Worm (Caenorhabditis elegans) whole organism, young adult: ENCODE data around the gene daf-9.

Source experiments
- C17E4.6 ChIP-seq: fragments of 200-800 bp; sonication (Bioruptor generic); IDR thresholded peaks from 2 replicates; pipeline ENCODE4 v1.3.6; 2022; ENCODE audit warnings: missing genetic modification reagents, missing genetic modification characterization, missing compliant biosample characterization
- F37B4.10 ChIP-seq: fragments of 200-800 bp; sonication (Bioruptor generic); IDR thresholded peaks from 2 replicates; pipeline ENCODE4 v1.3.6; 2022; ENCODE audit warnings: missing genetic modification characterization, missing compliant biosample characterization
- F49E8.2 ChIP-seq: sonication (generic microtip); optimal IDR thresholded peaks from 3 replicates; lab custom pipeline; 2017; ENCODE audit warnings: missing genetic modification characterization, mild to moderate bottlenecking, missing compliant biosample characterization, antibody characterized with exemption, moderate library complexity; ENCODE audit not compliant: insufficient read depth
- F57A8.1 ChIP-seq: fragments of 200-800 bp; sonication (Bioruptor generic); optimal IDR thresholded peaks from 2 replicates; lab custom pipeline; 2018; ENCODE audit warnings: mild to moderate bottlenecking, missing genetic modification characterization, moderate library complexity, missing compliant biosample characterization
- ama-1 ChIP-seq, 3 experiments: fragments of 150-350 bp in 1 of 3; sonication (generic microtip) in 2 of 3; optimal IDR thresholded peaks; 2 replicates each; lab custom pipeline; 2014 to 2018; ENCODE audit warnings: missing biosample characterization in 2 of 3, missing genetic modification characterization in 2 of 3, missing genetic modification reagents in 2 of 3
- ceh-40 ChIP-seq: fragments of 200-800 bp; sonication (Bioruptor generic); IDR thresholded peaks from 2 replicates; pipeline ENCODE4 v1.3.6; 2022; ENCODE audit warnings: missing genetic modification characterization, missing compliant biosample characterization
- hrde-1 ChIP-seq: sonication (generic microtip); optimal IDR thresholded peaks from 2 replicates; lab custom pipeline; 2016; ENCODE audit warnings: missing genetic modification characterization, mild to moderate bottlenecking, missing compliant biosample characterization, moderate library complexity, missing genotype, missing genetic modification reagents, borderline replicate concordance
- mel-28 ChIP-seq: sonication (generic microtip); optimal IDR thresholded peaks from 2 replicates; lab custom pipeline; 2016; ENCODE audit warnings: borderline replicate concordance, mild to moderate bottlenecking, missing genetic modification characterization, missing compliant biosample characterization
- nhr-179 ChIP-seq: sonication (generic microtip); optimal IDR thresholded peaks from 2 replicates; lab custom pipeline; 2016; ENCODE audit warnings: mild to moderate bottlenecking, missing genetic modification characterization, missing compliant biosample characterization
- repo-1 ChIP-seq: sonication (generic microtip); optimal IDR thresholded peaks from 2 replicates; lab custom pipeline; 2017; ENCODE audit warnings: mild to moderate bottlenecking, missing genetic modification characterization, missing compliant biosample characterization
- snpc-4 ChIP-seq, 5 experiments: fragments of 150-350 bp in 1 of 5; sonication (generic microtip) in 4 of 5; optimal IDR thresholded peaks; 2 replicates each; lab custom pipeline; 2014 to 2018; ENCODE audit warnings: missing genetic modification characterization in 5 of 5, missing biosample characterization in 3 of 5, antibody characterized with exemption in 2 of 5, mild to moderate bottlenecking in 2 of 5, missing compliant biosample characterization in 2 of 5, missing genotype in 2 of 5, moderate library complexity in 2 of 5, missing genetic modification reagents in 1 of 5
- tbx-9 ChIP-seq: sonication (generic microtip); optimal IDR thresholded peaks from 2 replicates; lab custom pipeline; 2016; ENCODE audit warnings: borderline replicate concordance, missing genetic modification characterization, inconsistent platforms, missing compliant biosample characterization

- TF ChIP-seq F57A8.1 (GFP tag; lab: Kevin White, UChicago) (no peak), C17E4.6 (no peak), hrde-1 (tag; lab: Kevin White, UChicago) (no peak), nhr-179 (no peak), ceh-40 (no peak), repo-1 (tag; lab: Kevin White, UChicago) (no peak), ama-1 (optimal IDR thresholded peaks at IDR 0.05; lab: Kevin White, UChicago) (no peak), ama-1 (GFP tag; optimal IDR thresholded peaks at IDR 0.05; lab: Kevin White, UChicago) (no peak), tbx-9 (tag; lab: Kevin White, UChicago) (no peak), snpc-4 (GFP tag; optimal IDR thresholded peaks at IDR 0.05; lab: Kevin White, UChicago) (no peak), snpc-4 (tag; optimal IDR thresholded peaks at IDR 0.05; lab: Kevin White, UChicago) (no peak), F49E8.2 (no peak), F37B4.10 (GFP tag; lab: Robert Waterston, UW) (no peak), mel-28 (no peak)
Observed at ce11 chrX:6211322-6211820, 14.6 kb downstream of the daf-9 start.
